Worm (Caenorhabditis elegans) whole organism, L2 larva: Measurements from ENCODE around the gene C23F12.4.

ENCODE experiments used
- C34F6.9 ChIP-seq: fragments of 150-350 bp; optimal IDR thresholded peaks from 2 replicates; lab custom pipeline; 2014; ENCODE audit warnings: missing biosample characterization, missing genetic modification characterization
- R02D3.7 ChIP-seq: fragments of 150-350 bp; optimal IDR thresholded peaks from 2 replicates; lab custom pipeline; 2014; ENCODE audit warnings: missing biosample characterization, missing genetic modification characterization
- Y55F3AM.14 ChIP-seq: fragments of 200-800 bp; sonication (Bioruptor generic); optimal IDR thresholded peaks from 2 replicates; lab custom pipeline; 2018; ENCODE audit warnings: mild to moderate bottlenecking, missing genetic modification characterization, missing compliant biosample characterization
- ZK546.5 ChIP-seq: sonication (generic microtip); optimal IDR thresholded peaks from 2 replicates; lab custom pipeline; 2017; ENCODE audit warnings: missing biosample characterization, missing genetic modification characterization
- alr-1 ChIP-seq: fragments of 150-350 bp; optimal IDR thresholded peaks from 2 replicates; lab custom pipeline; 2014; ENCODE audit warnings: missing biosample characterization, missing genetic modification characterization
- aly-2 ChIP-seq: fragments of 150-350 bp; optimal IDR thresholded peaks from 2 replicates; lab custom pipeline; 2014; ENCODE audit warnings: missing biosample characterization, missing genetic modification characterization
- ama-1 ChIP-seq: fragments of 150-350 bp; optimal IDR thresholded peaks from 2 replicates; lab custom pipeline; 2018; ENCODE audit warnings: inconsistent platforms
- blmp-1 ChIP-seq: sonication (generic microtip); optimal IDR thresholded peaks from 2 replicates; lab custom pipeline; 2017; ENCODE audit warnings: missing genetic modification characterization, mild to moderate bottlenecking, missing compliant biosample characterization, antibody characterized with exemption, moderate library complexity; ENCODE audit not compliant: insufficient read depth
- ceh-16 ChIP-seq: fragments of 150-350 bp; optimal IDR thresholded peaks from 2 replicates; lab custom pipeline; 2014; ENCODE audit warnings: missing biosample characterization, missing genetic modification characterization
- ceh-82 ChIP-seq: fragments of 150-350 bp; optimal IDR thresholded peaks from 2 replicates; lab custom pipeline; 2014; ENCODE audit warnings: missing biosample characterization, missing genetic modification characterization
- crh-2 ChIP-seq: sonication (generic microtip); optimal IDR thresholded peaks from 2 replicates; lab custom pipeline; 2017; ENCODE audit warnings: missing biosample characterization, missing genetic modification characterization
- dmd-4 ChIP-seq: sonication (generic microtip); optimal IDR thresholded peaks from 2 replicates; lab custom pipeline; 2017; ENCODE audit warnings: missing biosample characterization, missing genetic modification characterization
- fos-1 ChIP-seq: fragments of 150-350 bp; optimal IDR thresholded peaks from 2 replicates; lab custom pipeline; 2014; ENCODE audit warnings: missing biosample characterization, missing genetic modification characterization
- gmeb-1 ChIP-seq: fragments of 150-350 bp; optimal IDR thresholded peaks from 2 replicates; lab custom pipeline; 2014; ENCODE audit warnings: missing biosample characterization, missing genetic modification characterization
- lin-13 ChIP-seq: fragments of 150-350 bp; optimal IDR thresholded peaks from 2 replicates; lab custom pipeline; 2014; ENCODE audit warnings: missing biosample characterization, missing genetic modification reagents, missing genetic modification characterization
- lin-39 ChIP-seq: fragments of 150-350 bp; optimal IDR thresholded peaks from 2 replicates; lab custom pipeline; 2014; ENCODE audit warnings: missing biosample characterization, missing genetic modification reagents, missing genetic modification characterization
- mab-5 ChIP-seq: fragments of 150-350 bp; optimal IDR thresholded peaks from 2 replicates; lab custom pipeline; 2014; ENCODE audit warnings: missing biosample characterization, missing genetic modification characterization
- mbf-1 ChIP-seq: sonication (generic microtip); optimal IDR thresholded peaks from 2 replicates; lab custom pipeline; 2017; ENCODE audit warnings: missing biosample characterization, missing genetic modification characterization
- mdl-1 ChIP-seq, 2 experiments: fragments of 150-350 bp in 1 of 2; sonication (generic microtip) in 1 of 2; optimal IDR thresholded peaks; 2 replicates each; lab custom pipeline; 2017; ENCODE audit warnings: missing biosample characterization in 2 of 2, missing genetic modification characterization in 2 of 2
- nhr-11 ChIP-seq: fragments of 150-350 bp; optimal IDR thresholded peaks from 2 replicates; lab custom pipeline; 2014; ENCODE audit warnings: missing biosample characterization, missing genetic modification characterization
- nhr-129 ChIP-seq: fragments of 150-350 bp; optimal IDR thresholded peaks from 2 replicates; lab custom pipeline; 2014; ENCODE audit warnings: missing biosample characterization, missing genetic modification characterization
- nhr-21 ChIP-seq: fragments of 150-350 bp; optimal IDR thresholded peaks from 2 replicates; lab custom pipeline; 2014; ENCODE audit warnings: missing biosample characterization, missing genetic modification characterization
- nhr-23 ChIP-seq: fragments of 150-350 bp; optimal IDR thresholded peaks from 2 replicates; lab custom pipeline; 2014; ENCODE audit warnings: missing biosample characterization, missing genetic modification reagents, missing genetic modification characterization
- nhr-25 ChIP-seq: fragments of 150-350 bp; sonication (generic microtip); optimal IDR thresholded peaks from 3 replicates; lab custom pipeline; 2014; ENCODE audit warnings: missing biosample characterization, missing genetic modification characterization
- nhr-6 ChIP-seq: fragments of 150-350 bp; optimal IDR thresholded peaks from 2 replicates; lab custom pipeline; 2014; ENCODE audit warnings: missing biosample characterization, missing genetic modification characterization
- nhr-77 ChIP-seq: fragments of 150-350 bp; optimal IDR thresholded peaks from 2 replicates; lab custom pipeline; 2014; ENCODE audit warnings: missing biosample characterization, missing genetic modification characterization
- peb-1 ChIP-seq: fragments of 150-350 bp; optimal IDR thresholded peaks from 2 replicates; lab custom pipeline; 2014; ENCODE audit warnings: missing biosample characterization, missing genetic modification characterization
- sem-4 ChIP-seq: fragments of 150-350 bp; optimal IDR thresholded peaks from 2 replicates; lab custom pipeline; 2014; ENCODE audit warnings: missing biosample characterization, missing genetic modification reagents, missing genetic modification characterization
- skn-1 ChIP-seq: sonication (generic microtip); optimal IDR thresholded peaks from 2 replicates; lab custom pipeline; 2017; ENCODE audit warnings: missing biosample characterization, missing genetic modification characterization
- sma-3 ChIP-seq: sonication (generic microtip); optimal IDR thresholded peaks from 2 replicates; lab custom pipeline; 2016; ENCODE audit warnings: missing genetic modification reagents, missing genetic modification characterization, missing compliant biosample characterization
- sma-9 ChIP-seq, 2 experiments: fragments of 150-350 bp in 1 of 2; sonication (generic microtip) in 1 of 2; optimal IDR thresholded peaks; 2 replicates each; lab custom pipeline; 2014 to 2016; ENCODE audit warnings: missing genetic modification characterization in 2 of 2, mild to moderate bottlenecking in 1 of 2, missing biosample characterization in 1 of 2, missing compliant biosample characterization in 1 of 2, missing genetic modification reagents in 1 of 2, moderate library complexity in 1 of 2
- snpc-4 ChIP-seq: fragments of 150-350 bp; optimal IDR thresholded peaks from 2 replicates; lab custom pipeline; 2014; ENCODE audit warnings: missing biosample characterization, missing genetic modification characterization
- unc-39 ChIP-seq: fragments of 150-350 bp; optimal IDR thresholded peaks from 2 replicates; lab custom pipeline; 2014; ENCODE audit warnings: missing biosample characterization, missing genetic modification characterization
- unc-55 ChIP-seq: fragments of 150-350 bp; sonication (generic microtip); optimal IDR thresholded peaks from 3 replicates; lab custom pipeline; 2014; ENCODE audit warnings: missing biosample characterization, missing genetic modification reagents, missing genetic modification characterization
- unc-62 ChIP-seq: fragments of 150-350 bp; optimal IDR thresholded peaks from 2 replicates; lab custom pipeline; 2014; ENCODE audit warnings: missing biosample characterization, missing genetic modification reagents, missing genetic modification characterization
- zag-1 ChIP-seq: fragments of 150-350 bp; optimal IDR thresholded peaks from 2 replicates; lab custom pipeline; 2014; ENCODE audit warnings: missing biosample characterization, missing genetic modification characterization
- ztf-1 ChIP-seq: fragments of 200-800 bp; sonication (Bioruptor generic); conservative IDR thresholded peaks from 2 replicates; pipeline ENCODE4 v1.3.6; 2022; ENCODE audit warnings: missing genetic modification characterization, missing compliant biosample characterization
- ztf-4 ChIP-seq: fragments of 150-350 bp; optimal IDR thresholded peaks from 2 replicates; lab custom pipeline; 2014; ENCODE audit warnings: missing biosample characterization, missing genetic modification characterization

Gene C23F12.4

ce11 chrX:9373729-9374128, 13.4 kb upstream of the C23F12.4 start:
- TF ChIP-seq nhr-23 (tag; lab: Kevin White, UChicago) (no peak), Y55F3AM.14 (no peak), snpc-4 (tag; lab: Kevin White, UChicago) (no peak), nhr-129 (tag; lab: Kevin White, UChicago) (no peak), ama-1 (lab: Kevin White, UChicago) (no peak), C34F6.9 (tag; lab: Kevin White, UChicago) (no peak), crh-2 (tag; lab: Kevin White, UChicago) (no peak), aly-2 (tag; lab: Kevin White, UChicago) (no peak), nhr-25 (tag; lab: Kevin White, UChicago) (no peak), unc-39 (tag; lab: Kevin White, UChicago) (no peak), ZK546.5 (tag; lab: Kevin White, UChicago) (no peak), sem-4 (no peak), gmeb-1 (no peak), mbf-1 (no peak), dmd-4 (tag; lab: Kevin White, UChicago) (no peak), unc-62 (no peak), zag-1 (tag; lab: Kevin White, UChicago) (no peak), mab-5 (tag; lab: Kevin White, UChicago) (no peak)

DNA sequence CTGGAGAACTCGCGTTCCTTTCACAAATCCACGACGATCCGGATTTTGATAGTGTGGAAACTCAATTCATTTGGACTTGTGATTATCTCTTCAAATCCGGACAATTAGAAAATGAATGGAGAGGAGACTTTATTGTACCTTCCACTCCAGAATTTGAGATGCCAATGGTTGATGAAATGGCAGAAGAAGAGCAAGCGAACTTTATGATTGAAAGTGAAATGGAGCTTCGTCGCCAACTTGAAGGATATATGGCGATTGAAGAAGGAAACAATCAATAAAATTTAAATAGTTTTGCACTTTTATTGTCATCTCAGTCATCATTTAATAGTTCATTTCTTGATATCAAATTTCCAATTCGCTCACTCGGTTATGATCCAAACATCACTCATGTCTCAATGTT, 1.5 kb downstream of the C23F12.4 start:
- TF ChIP-seq lin-39 (tag; lab: Kevin White, UChicago) (no peak), ceh-82 (tag; lab: Kevin White, UChicago) (no peak), R02D3.7 (tag; lab: Kevin White, UChicago) (no peak), gmeb-1 (no peak), zag-1 (tag; lab: Kevin White, UChicago) (no peak), ztf-1 (GFP tag; lab: Robert Waterston, UW) (no peak), alr-1 (tag; lab: Kevin White, UChicago) (no peak), ceh-16 (tag; lab: Kevin White, UChicago) (no peak), ztf-4 (tag; lab: Kevin White, UChicago) (no peak), nhr-6 (tag; lab: Kevin White, UChicago) (no peak), mdl-1 (tag; optimal IDR thresholded peaks at IDR 0.05; lab: Kevin White, UChicago) (no peak)
- TF ChIP-seq, all 48 proteins: peak for 0

ce11 chrX:9391345-9391744, 4.2 kb downstream of the C23F12.4 start, which contains the start of gene C23F12.3:
C23F12.3 (plus strand) TSS chrX:9391645.
- TF ChIP-seq nhr-6 (tag; lab: Kevin White, UChicago) (no peak), fos-1 (no peak), sem-4 (no peak), nhr-21 (tag; lab: Kevin White, UChicago) (no peak), snpc-4 (tag; lab: Kevin White, UChicago) (no peak), crh-2 (tag; lab: Kevin White, UChicago) (no peak), blmp-1 (tag; lab: Kevin White, UChicago) (no peak), mbf-1 (no peak), unc-39 (tag; lab: Kevin White, UChicago) (no peak), alr-1 (tag; lab: Kevin White, UChicago) (no peak), mab-5 (tag; lab: Kevin White, UChicago) (no peak), dmd-4 (tag; lab: Kevin White, UChicago) (no peak), peb-1 (tag; lab: Kevin White, UChicago) (no peak)

DNA sequence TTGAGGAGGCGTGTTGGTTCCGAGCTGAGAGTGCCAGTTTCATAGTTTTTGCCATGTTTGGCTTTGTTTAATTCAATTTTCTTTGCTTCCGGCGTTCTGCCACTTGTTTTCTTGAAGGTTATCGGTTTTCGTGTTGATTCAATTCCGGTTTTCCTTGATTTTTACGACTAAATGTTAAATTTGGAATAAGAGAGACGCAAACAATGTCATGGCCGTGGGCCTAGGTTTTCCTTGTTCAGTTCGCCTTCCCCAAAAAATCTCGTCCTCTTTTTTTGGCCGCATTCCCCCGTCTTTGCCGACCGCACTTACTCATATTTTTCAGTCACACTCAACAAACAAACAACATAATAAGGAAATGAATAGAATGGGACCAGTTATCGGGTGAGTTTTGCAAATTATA, 6.6 kb downstream of the C23F12.4 start, which contains the start of gene C23F12.9:
Gene C23F12.9, plus strand, starts transcription at position 301 of the 400 bp plus-strand sequence.
- no peak for TF ChIP-seq alr-1 (tag; lab: Kevin White, UChicago)
- no peak for TF ChIP-seq nhr-129 (tag; lab: Kevin White, UChicago)
- no peak for TF ChIP-seq lin-13
- no peak for TF ChIP-seq sma-9 (GFP tag; optimal IDR thresholded peaks at IDR 0.05; lab: Kevin White, UChicago)
- TF ChIP-seq sma-9 (tag; optimal IDR thresholded peaks at IDR 0.05; lab: Kevin White, UChicago) = no peak
- TF ChIP-seq unc-55 (GFP tag; lab: Kevin White, UChicago) = no peak
- no peak for TF ChIP-seq C34F6.9 (tag; lab: Kevin White, UChicago)
- TF ChIP-seq nhr-77 = no peak
- TF ChIP-seq skn-1 (tag; lab: Kevin White, UChicago) = no peak
- no peak for TF ChIP-seq nhr-11 (tag; lab: Kevin White, UChicago)
- no peak for TF ChIP-seq unc-62
- no peak for TF ChIP-seq nhr-6 (tag; lab: Kevin White, UChicago)
- TF ChIP-seq fos-1 = no peak
- TF ChIP-seq sma-3 (GFP tag; lab: Kevin White, UChicago) = no peak
- TF ChIP-seq ztf-4 (tag; lab: Kevin White, UChicago) = no peak
